Fruit fly (Drosophila melanogaster) whole organism, embryonic: ENCODE results near the gene ND-18.

Experiments used
- Ada2b ChIP-seq: fragments of 200-800 bp; sonication (Bioruptor generic); IDR thresholded peaks from 2 replicates; pipeline ENCODE4 v1.3.6; 2022; ENCODE audit warnings: missing biosample characterization, missing genetic modification characterization
- Blimp-1 ChIP-seq: fragments of 200-800 bp; sonication (Bioruptor generic); optimal IDR thresholded peaks from 3 replicates; lab custom pipeline; 2018; ENCODE audit warnings: missing biosample characterization, missing genetic modification characterization, mild to moderate bottlenecking, moderate library complexity, missing genetic modification reagents
- CG10543 ChIP-seq: fragments of 200-800 bp; sonication (Bioruptor generic); optimal IDR thresholded peaks from 3 replicates; lab custom pipeline; 2017; ENCODE audit warnings: missing biosample characterization, mild to moderate bottlenecking, missing genetic modification characterization, moderate library complexity
- CG11093 ChIP-seq: fragments of 200-800 bp; sonication (Bioruptor generic); IDR thresholded peaks from 3 replicates; pipeline ENCODE4 v1.3.6; 2022; ENCODE audit warnings: missing biosample characterization, missing genetic modification characterization
- CG12391 ChIP-seq: fragments of 200-800 bp; sonication (Bioruptor generic); optimal IDR thresholded peaks from 3 replicates; lab custom pipeline; 2018; ENCODE audit warnings: missing biosample characterization, mild to moderate bottlenecking, missing genetic modification characterization, moderate library complexity
- CG14441 ChIP-seq: fragments of 200-800 bp; sonication (Bioruptor generic); IDR thresholded peaks from 2 replicates; pipeline ENCODE4 v1.3.6; 2022; ENCODE audit warnings: missing biosample characterization, missing genetic modification characterization
- CG14710 ChIP-seq: fragments of 200-800 bp; sonication (Bioruptor generic); optimal IDR thresholded peaks from 3 replicates; lab custom pipeline; 2019; ENCODE audit warnings: missing biosample characterization, mild to moderate bottlenecking, missing genetic modification characterization, moderate library complexity
- CG15011 ChIP-seq: fragments of 200-800 bp; sonication (Bioruptor generic); optimal IDR thresholded peaks from 3 replicates; lab custom pipeline; 2018; ENCODE audit warnings: missing biosample characterization, mild to moderate bottlenecking, missing genetic modification characterization
- CG15073 ChIP-seq: fragments of 200-800 bp; sonication (Bioruptor generic); optimal IDR thresholded peaks from 2 replicates; lab custom pipeline; 2016; ENCODE audit warnings: missing biosample characterization, missing genetic modification characterization
- CG1647 ChIP-seq: fragments of 200-800 bp; sonication (Bioruptor generic); optimal IDR thresholded peaks from 3 replicates; lab custom pipeline; 2016; ENCODE audit warnings: missing biosample characterization, missing genetic modification characterization
- CG17361 ChIP-seq: fragments of 200-800 bp; sonication (Bioruptor generic); IDR thresholded peaks from 3 replicates; pipeline ENCODE4 v1.3.6; 2022; ENCODE audit warnings: missing biosample characterization, missing genetic modification characterization
- CG17829 ChIP-seq: fragments of 200-800 bp; optimal IDR thresholded peaks from 2 replicates; lab custom pipeline; 2019; ENCODE audit warnings: missing biosample characterization, mild to moderate bottlenecking, missing genetic modification characterization, moderate library complexity
- CG1792 ChIP-seq: fragments of 200-800 bp; sonication (Bioruptor generic); optimal IDR thresholded peaks from 2 replicates; lab custom pipeline; 2016; ENCODE audit warnings: missing biosample characterization, missing genetic modification characterization
- CG32767 ChIP-seq: fragments of 200-800 bp; sonication (Bioruptor generic); IDR thresholded peaks from 2 replicates; pipeline ENCODE4 v1.3.6; 2022; ENCODE audit warnings: missing biosample characterization, missing genetic modification characterization
- CG33213 ChIP-seq: fragments of 200-800 bp; sonication (Bioruptor generic); optimal IDR thresholded peaks from 3 replicates; lab custom pipeline; 2016; ENCODE audit warnings: missing biosample characterization, missing genetic modification characterization
- CG33557 ChIP-seq: fragments of 200-800 bp; sonication (Bioruptor generic); optimal IDR thresholded peaks from 2 replicates; lab custom pipeline; 2019; ENCODE audit warnings: missing biosample characterization, mild to moderate bottlenecking, missing genetic modification characterization, moderate library complexity
- CG6272 ChIP-seq: fragments of 200-800 bp; sonication (Bioruptor generic); IDR thresholded peaks from 2 replicates; pipeline ENCODE4 v1.3.6; 2022; ENCODE audit warnings: missing biosample characterization, missing genetic modification characterization
- CG7786 ChIP-seq: fragments of 200-800 bp; sonication (Bioruptor generic); optimal IDR thresholded peaks from 2 replicates; lab custom pipeline; 2016; ENCODE audit warnings: missing biosample characterization, missing genetic modification characterization
- CG9727 ChIP-seq: fragments of 200-800 bp; sonication (Bioruptor generic); optimal IDR thresholded peaks from 3 replicates; lab custom pipeline; 2017; ENCODE audit warnings: missing biosample characterization, mild to moderate bottlenecking, missing genetic modification characterization
- CTCF ChIP-seq: fragments of 200-800 bp; sonication (Bioruptor generic); optimal IDR thresholded peaks from 2 replicates; lab custom pipeline; 2017; ENCODE audit warnings: missing biosample characterization, mild to moderate bottlenecking, missing genetic modification characterization, moderate library complexity
- ERR ChIP-seq: fragments of 200-800 bp; sonication (Bioruptor generic); optimal IDR thresholded peaks from 2 replicates; lab custom pipeline; 2016; ENCODE audit warnings: missing biosample characterization, missing genetic modification characterization
- GATAe ChIP-seq: fragments of 200-800 bp; sonication (Bioruptor generic); conservative IDR thresholded peaks from 2 replicates; pipeline ENCODE4 v1.3.6; 2022; ENCODE audit warnings: missing biosample characterization, missing genetic modification characterization
- Hr3 ChIP-seq: fragments of 200-800 bp; sonication (Bioruptor generic); optimal IDR thresholded peaks from 3 replicates; lab custom pipeline; 2016; ENCODE audit warnings: missing biosample characterization, missing genetic modification characterization
- Hr39 ChIP-seq: fragments of >200 bp; optimal IDR thresholded peaks from 2 replicates; lab custom pipeline; 2017
- Lhr ChIP-seq: fragments of 200-800 bp; sonication (Bioruptor generic); optimal IDR thresholded peaks from 3 replicates; lab custom pipeline; 2017; ENCODE audit warnings: mild to moderate bottlenecking, missing biosample characterization, missing genetic modification reagents, missing genetic modification characterization
- Oaz ChIP-seq: fragments of 200-800 bp; sonication (Bioruptor generic); IDR thresholded peaks from 2 replicates; pipeline ENCODE4 v1.3.6; 2022; ENCODE audit warnings: missing biosample characterization, missing genetic modification characterization
- Poxn ChIP-seq: fragments of 200-800 bp; sonication (Bioruptor generic); IDR thresholded peaks from 2 replicates; pipeline ENCODE4 v1.3.6; 2022; ENCODE audit warnings: missing biosample characterization, missing genetic modification characterization
- Scr ChIP-seq: fragments of 200-800 bp; sonication (Bioruptor generic); IDR thresholded peaks from 2 replicates; pipeline ENCODE4 v1.3.6; 2022; ENCODE audit warnings: missing biosample characterization, missing genetic modification characterization; ENCODE audit not compliant: partially characterized antibody
- Spps ChIP-seq: fragments of 200-800 bp; sonication (Bioruptor generic); optimal IDR thresholded peaks from 2 replicates; lab custom pipeline; 2018; ENCODE audit warnings: missing biosample characterization, mild to moderate bottlenecking, missing genetic modification characterization
- Xrp1 ChIP-seq: fragments of 200-800 bp; sonication (Bioruptor generic); IDR thresholded peaks from 2 replicates; pipeline ENCODE4 v1.3.6; 2022; ENCODE audit warnings: missing biosample characterization, missing genetic modification characterization
- abd-A ChIP-seq: fragments of 200-800 bp; sonication (Bioruptor generic); optimal IDR thresholded peaks from 3 replicates; lab custom pipeline; 2019; ENCODE audit warnings: missing biosample characterization, mild to moderate bottlenecking, missing genetic modification characterization, moderate library complexity
- bbx ChIP-seq: fragments of 200-800 bp; sonication (Bioruptor generic); IDR thresholded peaks from 2 replicates; pipeline ENCODE4 v1.3.6; 2022; ENCODE audit warnings: missing biosample characterization, missing genetic modification characterization; ENCODE audit not compliant: partially characterized antibody
- bcd ChIP-seq: fragments of 200-800 bp; sonication (Bioruptor generic); optimal IDR thresholded peaks from 2 replicates; lab custom pipeline; 2017; ENCODE audit warnings: missing biosample characterization, mild to moderate bottlenecking, missing genetic modification characterization
- btn ChIP-seq: fragments of 200-800 bp; sonication (Bioruptor generic); optimal IDR thresholded peaks from 2 replicates; lab custom pipeline; 2016; ENCODE audit warnings: missing biosample characterization, missing genetic modification characterization
- emc ChIP-seq: fragments of 200-800 bp; sonication (Bioruptor generic); optimal IDR thresholded peaks from 2 replicates; lab custom pipeline; 2016; ENCODE audit warnings: missing biosample characterization, missing genetic modification characterization
- esg ChIP-seq: fragments of 200-800 bp; sonication (Bioruptor generic); conservative IDR thresholded peaks from 2 replicates; pipeline ENCODE4 v1.3.6; 2022; ENCODE audit warnings: missing biosample characterization, missing genetic modification characterization
- gsb ChIP-seq: fragments of 200-800 bp; sonication (Bioruptor generic); IDR thresholded peaks from 2 replicates; pipeline ENCODE4 v1.3.6; 2022; ENCODE audit warnings: missing biosample characterization, missing genetic modification characterization
- kay ChIP-seq: fragments of 200-800 bp; sonication (Bioruptor generic); optimal IDR thresholded peaks from 2 replicates; lab custom pipeline; 2016; ENCODE audit warnings: missing biosample characterization, missing genetic modification characterization
- nerfin-2 ChIP-seq: fragments of 200-800 bp; sonication (Bioruptor generic); IDR thresholded peaks from 2 replicates; pipeline ENCODE4 v1.3.6; 2022; ENCODE audit warnings: missing biosample characterization, missing genetic modification characterization; ENCODE audit not compliant: partially characterized antibody
- nom ChIP-seq: fragments of 200-800 bp; sonication (Bioruptor generic); optimal IDR thresholded peaks from 2 replicates; lab custom pipeline; 2017; ENCODE audit warnings: missing biosample characterization, missing genetic modification characterization, mild to moderate bottlenecking, moderate library complexity, missing genetic modification reagents
- org-1 ChIP-seq: fragments of 200-800 bp; sonication (Bioruptor generic); optimal IDR thresholded peaks from 2 replicates; lab custom pipeline; 2017; ENCODE audit warnings: missing biosample characterization, missing genetic modification characterization
- p53 ChIP-seq: fragments of 200-800 bp; sonication (Bioruptor generic); optimal IDR thresholded peaks from 2 replicates; lab custom pipeline; 2016; ENCODE audit warnings: missing biosample characterization, missing genetic modification characterization
- pan ChIP-seq, 4 experiments: fragments of >200 bp in 3 of 4; fragments of 200-800 bp in 1 of 4; sonication (Bioruptor generic) in 1 of 4; optimal IDR thresholded peaks in 3 of 4; IDR thresholded peaks in 1 of 4; 2 replicates each; pipeline versions ENCODE4 v1.3.6 to Lab custom; 2017 to 2022; ENCODE audit warnings: missing biosample characterization in 2 of 4, missing genetic modification characterization in 2 of 4, mixed read lengths in 1 of 4
- ranshi ChIP-seq: fragments of 200-800 bp; sonication (Bioruptor generic); IDR thresholded peaks from 2 replicates; pipeline ENCODE4 v1.3.6; 2022; ENCODE audit warnings: missing biosample characterization, missing genetic modification characterization
- row ChIP-seq: fragments of 200-800 bp; sonication (Bioruptor generic); IDR thresholded peaks from 3 replicates; pipeline ENCODE4 v1.3.6; 2022; ENCODE audit warnings: missing biosample characterization, missing genetic modification characterization
- run ChIP-seq: fragments of 200-800 bp; sonication (Bioruptor generic); optimal IDR thresholded peaks from 3 replicates; lab custom pipeline; 2018; ENCODE audit warnings: missing biosample characterization, mild to moderate bottlenecking, missing genetic modification characterization
- scrt ChIP-seq: fragments of 200-800 bp; sonication (Bioruptor generic); optimal IDR thresholded peaks from 2 replicates; lab custom pipeline; 2018; ENCODE audit warnings: missing biosample characterization, mild to moderate bottlenecking, missing genetic modification characterization, moderate library complexity
- tap ChIP-seq: fragments of 200-800 bp; optimal IDR thresholded peaks from 3 replicates; lab custom pipeline; 2019; ENCODE audit warnings: missing biosample characterization, mild to moderate bottlenecking, missing genetic modification characterization, moderate library complexity
- tgo ChIP-seq: fragments of 200-800 bp; sonication (Bioruptor generic); IDR thresholded peaks from 3 replicates; pipeline ENCODE4 v1.3.6; 2022; ENCODE audit warnings: missing biosample characterization, missing genetic modification characterization
- zfh1 ChIP-seq: fragments of 200-800 bp; sonication (Bioruptor generic); IDR thresholded peaks from 3 replicates; pipeline ENCODE4 v1.3.6; 2022; ENCODE audit warnings: missing biosample characterization, missing genetic modification characterization

The ND-18 gene

dm6 chrX:19521753-19522383 lies 29.6 kb downstream of the ND-18 start, which contains the start of the genes Idh3a and CoRest (continued):
- TF ChIP-seq abd-A (tag; lab: Kevin White, UChicago) (no peak), Scr (GFP tag; lab: Robert Waterston, UW) (peak; percentile 81), btn (GFP tag; lab: Kevin White, UChicago) (no peak), Blimp-1 (no peak), Lhr (GFP tag; lab: Kevin White, UChicago) (peak; percentile 45), org-1 (GFP tag; lab: Kevin White, UChicago) (no peak), CG10543 (peak; percentile 31), CTCF (GFP tag; lab: Kevin White, UChicago) (peak; percentile 90), zfh1 (GFP tag; lab: Robert Waterston, UW) (0 out of 3 replicates have a peak, but pooled peaks have one; percentile 19), scrt (GFP tag; lab: Kevin White, UChicago) (no peak), CG14710 (peak; percentile 63), CG1647 (GFP tag; lab: Kevin White, UChicago) (no peak), p53 (GFP tag; lab: Kevin White, UChicago) (no peak), pan (optimal IDR thresholded peaks at IDR 0.05; lab: Kevin White, UChicago) (no peak), pan (GFP tag; optimal IDR thresholded peaks at IDR 0.05 in 1 of 2, IDR thresholded peaks at IDR 0.05 in 1 of 2) (no peak), Hr3 (peak; percentile 30), CG7786 (peak; percentile 4), Ada2b (no peak), nom (GFP tag; lab: Kevin White, UChicago) (no peak), gsb (GFP tag; lab: Robert Waterston, UW) (no peak), Spps (tag; lab: Kevin White, UChicago) (no peak), CG11093 (GFP tag; lab: Robert Waterston, UW) (no peak), tap (tag; lab: Kevin White, UChicago) (no peak), CG12391 (tag; lab: Kevin White, UChicago) (no peak), kay (GFP tag; lab: Kevin White, UChicago) (no peak), nerfin-2 (GFP tag; lab: Robert Waterston, UW) (peak; percentile 55; the same call in 1 of the 2 replicates), esg (GFP tag; lab: Robert Waterston, UW) (no peak), CG17829 (peak; percentile 33), row (GFP tag; lab: Robert Waterston, UW) (peak; percentile 54), ranshi (GFP tag; lab: Robert Waterston, UW) (no peak), bbx (GFP tag; lab: Robert Waterston, UW) (0 out of 2 replicates have a peak, but pooled peaks have one; percentile 14), ERR (GFP tag; lab: Kevin White, UChicago) (no peak), GATAe (GFP tag; lab: Robert Waterston, UW) (no peak), CG33557 (GFP tag; lab: Kevin White, UChicago) (no peak), tgo (no peak), CG15011 (GFP tag; lab: Kevin White, UChicago) (no peak), bcd (GFP tag; lab: Kevin White, UChicago) (no peak), Hr39 (lab: Kevin White, UChicago) (no peak), CG14441 (peak; percentile 44; the same call in 1 of the 2 replicates), CG33213 (GFP tag; lab: Kevin White, UChicago) (no peak), CG9727 (GFP tag; lab: Kevin White, UChicago) (peak; percentile 38), Xrp1 (GFP tag; lab: Robert Waterston, UW) (no peak), CG32767 (no peak), CG15073 (GFP tag; lab: Kevin White, UChicago) (no peak), Oaz (no peak), CG6272 (GFP tag; lab: Robert Waterston, UW) (peak; percentile 28; the same call in 1 of the 2 replicates), Poxn (GFP tag; lab: Robert Waterston, UW) (no peak), run (no peak), CG17361 (GFP tag; lab: Robert Waterston, UW) (no peak), CG1792 (GFP tag; lab: Kevin White, UChicago) (no peak), emc (no peak)
